Worm (Caenorhabditis elegans): ENCODE results near the gene swsn-4.

DNA sequence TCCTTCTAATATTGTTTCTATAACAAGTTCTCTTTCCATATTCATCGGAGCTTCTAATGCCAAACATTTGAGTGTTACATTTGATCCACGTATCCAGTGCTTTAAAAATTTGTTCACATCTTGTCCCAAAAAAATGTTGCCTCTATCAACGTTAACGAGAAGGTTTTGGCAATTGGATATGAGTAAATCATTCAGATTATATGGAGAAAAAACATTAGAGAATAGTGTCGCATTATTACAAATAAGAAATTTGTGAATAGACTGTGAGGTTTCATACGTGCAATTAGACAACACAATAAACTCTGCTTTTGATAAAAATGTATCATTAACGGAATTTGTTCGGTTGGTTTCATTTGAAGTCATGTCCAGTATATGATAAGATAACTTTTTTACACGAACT is 34.1 kb downstream of the swsn-4 start, which contains the start of gene mboa-4:
- no peak for TF ChIP-seq ama-1 (optimal IDR thresholded peaks at IDR 0.05)
- no peak for TF ChIP-seq ama-1 (GFP tag; optimal IDR thresholded peaks at IDR 0.05)
- TF ChIP-seq F37B4.10 (GFP tag; IDR thresholded peaks at IDR 0.05) = no peak
- no peak for TF ChIP-seq ceh-27 (GFP tag; optimal IDR thresholded peaks at IDR 0.05)
- no peak for TF ChIP-seq dpl-1 (GFP tag; optimal IDR thresholded peaks at IDR 0.05)
- TF ChIP-seq hlh-12 (tag; optimal IDR thresholded peaks at IDR 0.05) = no peak
- no peak for TF ChIP-seq snpc-4 (GFP tag; optimal IDR thresholded peaks at IDR 0.05)
- TF ChIP-seq snpc-4 (tag; optimal IDR thresholded peaks at IDR 0.05) = no peak
- TF ChIP-seq egl-18 (GFP tag; IDR thresholded peaks at IDR 0.05) = no peak
